Worm (Caenorhabditis elegans) whole organism, young adult: ENCODE data around the gene R193.6.
"Not testable (repeated sequence)": the region's sequence is repeated elsewhere in the genome, so short reads cannot be mapped to it uniquely, and the experiment has no call there.

Experiments
- B0019.2 ChIP-seq: fragments of 200-800 bp; sonication (Bioruptor generic); conservative IDR thresholded peaks from 2 replicates; pipeline ENCODE4 v1.3.6; 2022; ENCODE audit warnings: missing genetic modification reagents, missing genetic modification characterization, missing compliant biosample characterization
- B0035.1 ChIP-seq: sonication (generic microtip); optimal IDR thresholded peaks from 2 replicates; lab custom pipeline; 2016; ENCODE audit warnings: missing genetic modification characterization, mild to moderate bottlenecking, missing compliant biosample characterization, missing genotype, missing genetic modification reagents
- F37B4.10 ChIP-seq: fragments of 200-800 bp; sonication (Bioruptor generic); IDR thresholded peaks from 2 replicates; pipeline ENCODE4 v1.3.6; 2022; ENCODE audit warnings: missing genetic modification characterization, missing compliant biosample characterization
- T26A5.8 ChIP-seq: sonication (generic microtip); optimal IDR thresholded peaks from 2 replicates; lab custom pipeline; 2016; ENCODE audit warnings: missing genetic modification characterization, missing compliant biosample characterization
- Y53F4B.3 ChIP-seq: fragments of 200-800 bp; sonication (Bioruptor generic); IDR thresholded peaks from 2 replicates; pipeline ENCODE4 v1.3.6; 2022; ENCODE audit warnings: missing genetic modification reagents, missing genetic modification characterization, missing compliant biosample characterization
- Y67H2A.10 ChIP-seq: fragments of 200-800 bp; sonication (Bioruptor generic); conservative IDR thresholded peaks from 2 replicates; pipeline ENCODE4 v1.3.6; 2022; ENCODE audit warnings: missing genetic modification reagents, missing genetic modification characterization, missing compliant biosample characterization
- atf-7 ChIP-seq: sonication (generic microtip); optimal IDR thresholded peaks from 2 replicates; lab custom pipeline; 2017; ENCODE audit warnings: mild to moderate bottlenecking, missing genetic modification characterization, missing compliant biosample characterization
- ceh-79 ChIP-seq: sonication (generic microtip); optimal IDR thresholded peaks from 2 replicates; lab custom pipeline; 2017; ENCODE audit warnings: mild to moderate bottlenecking, missing genetic modification characterization, missing compliant biosample characterization
- egrh-3 ChIP-seq: fragments of 200-800 bp; sonication (Bioruptor generic); IDR thresholded peaks from 2 replicates; pipeline ENCODE4 v1.3.6; 2022; ENCODE audit warnings: missing genetic modification reagents, missing genetic modification characterization, missing compliant biosample characterization
- hmg-20 ChIP-seq: fragments of 200-800 bp; sonication (Bioruptor generic); IDR thresholded peaks from 2 replicates; pipeline ENCODE4 v1.3.6; 2022; ENCODE audit warnings: missing genetic modification reagents, missing genetic modification characterization, missing compliant biosample characterization
- let-526 ChIP-seq: fragments of 200-800 bp; sonication (Bioruptor generic); IDR thresholded peaks from 2 replicates; pipeline ENCODE4 v1.3.6; 2022; ENCODE audit warnings: missing genetic modification reagents, missing genetic modification characterization, missing compliant biosample characterization
- lin-54 ChIP-seq: fragments of 200-800 bp; sonication (Bioruptor generic); optimal IDR thresholded peaks from 2 replicates; lab custom pipeline; 2018; ENCODE audit warnings: mild to moderate bottlenecking, missing genetic modification characterization, missing compliant biosample characterization
- mcd-1 ChIP-seq: fragments of 200-800 bp; sonication (Bioruptor generic); IDR thresholded peaks from 2 replicates; pipeline ENCODE4 v1.3.6; 2022; ENCODE audit warnings: missing genetic modification reagents, missing genetic modification characterization, missing compliant biosample characterization
- nhr-90 ChIP-seq: sonication (generic microtip); optimal IDR thresholded peaks from 2 replicates; lab custom pipeline; 2016; ENCODE audit warnings: missing genotype, mild to moderate bottlenecking, missing genetic modification characterization, missing compliant biosample characterization
- repo-1 ChIP-seq: sonication (generic microtip); optimal IDR thresholded peaks from 2 replicates; lab custom pipeline; 2017; ENCODE audit warnings: mild to moderate bottlenecking, missing genetic modification characterization, missing compliant biosample characterization
- snpc-4 ChIP-seq, 5 experiments: fragments of 150-350 bp in 1 of 5; sonication (generic microtip) in 4 of 5; optimal IDR thresholded peaks; 2 replicates each; lab custom pipeline; 2014 to 2018; ENCODE audit warnings: missing genetic modification characterization in 5 of 5, missing biosample characterization in 3 of 5, antibody characterized with exemption in 2 of 5, mild to moderate bottlenecking in 2 of 5, missing compliant biosample characterization in 2 of 5, missing genotype in 2 of 5, moderate library complexity in 2 of 5, missing genetic modification reagents in 1 of 5
- somi-1 ChIP-seq: fragments of 200-800 bp; sonication (Bioruptor generic); optimal IDR thresholded peaks from 2 replicates; lab custom pipeline; 2018; ENCODE audit warnings: mild to moderate bottlenecking, missing genetic modification characterization, missing compliant biosample characterization
- tlf-1 ChIP-seq: fragments of 200-800 bp; sonication (Bioruptor generic); optimal IDR thresholded peaks from 2 replicates; lab custom pipeline; 2018; ENCODE audit warnings: mild to moderate bottlenecking, missing genetic modification characterization, missing compliant biosample characterization
- ztf-25 ChIP-seq: fragments of 200-800 bp; sonication (Bioruptor generic); IDR thresholded peaks from 2 replicates; pipeline ENCODE4 v1.3.6; 2022; ENCODE audit warnings: missing genetic modification reagents, missing genetic modification characterization, missing compliant biosample characterization

Gene R193.6

DNA sequence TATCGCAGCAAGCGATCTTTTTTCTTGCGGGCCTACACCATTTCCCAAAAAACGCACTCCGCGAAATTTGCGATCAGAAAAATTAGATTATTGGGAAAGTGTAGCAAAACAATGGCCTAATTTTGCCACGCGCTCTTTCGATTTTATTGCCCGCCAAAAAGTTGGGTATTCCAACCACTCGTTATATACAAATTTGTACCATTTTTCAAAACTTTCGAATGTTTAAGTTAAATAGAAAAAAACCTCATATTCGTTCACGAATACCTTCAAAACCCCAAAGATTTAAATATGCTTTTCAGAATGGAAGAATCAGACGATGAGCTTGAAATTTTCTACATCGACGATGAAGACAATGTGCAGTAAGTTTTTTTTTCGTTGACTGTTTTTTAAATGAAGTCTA lies 44.3 kb downstream of the R193.6 start, which contains the start of gene T13G4.1:
TSS of gene T13G4.1 (plus strand) at position 301 of the 400 bp plus-strand sequence.
- TF ChIP-seq mcd-1 (no peak), hmg-20 (no peak), lin-54 (GFP tag; lab: Kevin White, UChicago) (no peak), let-526 (no peak), ztf-25 (GFP tag; lab: Robert Waterston, UW) (no peak), Y67H2A.10 (GFP tag; lab: Robert Waterston, UW) (no peak), F37B4.10 (GFP tag; lab: Robert Waterston, UW) (no peak), atf-7 (tag; lab: Kevin White, UChicago) (no peak), repo-1 (tag; lab: Kevin White, UChicago) (no peak), B0019.2 (GFP tag; lab: Robert Waterston, UW) (no peak), nhr-90 (tag; lab: Kevin White, UChicago) (no peak), somi-1 (GFP tag; lab: Kevin White, UChicago) (no peak), B0035.1 (no peak), tlf-1 (no peak), T26A5.8 (tag; lab: Kevin White, UChicago) (no peak), ceh-79 (tag; lab: Kevin White, UChicago) (no peak)
- TF ChIP-seq, all 124 proteins: peak for 0

- TF ChIP-seq snpc-4 (GFP tag; optimal IDR thresholded peaks at IDR 0.05; lab: Kevin White, UChicago) = not testable (repeated sequence)
- TF ChIP-seq snpc-4 (tag; optimal IDR thresholded peaks at IDR 0.05; lab: Kevin White, UChicago) (peak in 1 of 4 experiments; percentile 80), Y53F4B.3 (GFP tag; lab: Robert Waterston, UW) (peak; percentile 91; the same call in 1 of the 2 replicates), egrh-3 (peak; percentile 82)
Measured at ce11 chrX:1195178-1195750, 46.7 kb downstream of the R193.6 start.
